Worm (Caenorhabditis elegans): ENCODE measurements around the gene pmp-1.

DNA sequence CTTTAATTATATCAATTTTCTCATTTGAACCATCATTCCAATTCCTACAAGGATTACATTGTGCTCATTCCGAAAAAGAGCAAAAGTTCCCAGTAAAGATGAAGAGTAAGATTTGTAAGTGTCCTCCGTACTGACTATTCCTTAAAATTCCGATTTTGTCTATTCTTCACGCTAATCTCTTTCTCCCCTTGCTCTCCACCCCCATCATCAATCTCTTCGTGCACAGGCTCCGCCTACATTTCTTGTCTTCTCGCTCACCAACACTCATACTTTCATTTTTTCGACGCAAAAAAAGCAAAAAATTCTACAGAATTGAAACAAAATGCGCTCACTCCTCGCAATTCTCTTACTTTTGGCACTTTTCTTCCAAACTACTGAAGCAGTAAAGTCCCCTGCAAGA, 32.3 kb upstream of the pmp-1 start, which contains the start of gene B0252.8:
- TF ChIP-seq him-1 (tag; optimal IDR thresholded peaks at IDR 0.05): no peak
- no peak for TF ChIP-seq dao-5 (tag; optimal IDR thresholded peaks at IDR 0.05)
